Fruit fly (Drosophila melanogaster): ENCODE data around the gene CG32071.

Gene CG32071

DNA sequence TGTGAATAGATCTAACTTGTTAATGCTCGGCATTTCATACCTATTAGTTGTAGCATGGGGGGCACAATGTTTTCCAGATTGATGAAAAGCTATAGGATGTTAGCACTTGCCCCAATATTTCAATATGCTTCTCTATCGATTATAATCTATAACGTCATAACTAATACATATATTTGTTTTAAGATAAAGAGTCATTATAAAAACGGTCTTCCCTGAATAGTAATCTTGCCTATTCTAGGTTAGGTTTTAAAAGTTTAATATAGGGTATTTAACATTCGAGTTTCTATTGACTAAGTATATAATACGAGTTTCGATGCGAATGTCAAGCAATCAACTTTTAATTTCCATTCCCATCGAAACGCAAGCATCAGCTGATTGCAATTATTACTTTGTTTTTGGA lies 42.5 kb downstream of the CG32071 start, which contains the start of the genes CG6321 and Blos2 (continued):
- TF ChIP-seq p53 (GFP tag; optimal IDR thresholded peaks at IDR 0.05) (no peak), Hand (GFP tag; optimal IDR thresholded peaks at IDR 0.05) (peak; percentile 62), Sox100B (GFP tag; optimal IDR thresholded peaks at IDR 0.05) (peak; percentile 74), salm (tag; optimal IDR thresholded peaks at IDR 0.05) (peak; percentile 77), Xrp1 (GFP tag; IDR thresholded peaks at IDR 0.05) (peak; percentile 91), Hmr (GFP tag; optimal IDR thresholded peaks at IDR 0.05) (peak; percentile 82), tap (tag; optimal IDR thresholded peaks at IDR 0.05) (peak; percentile 84), Gsc (GFP tag; IDR thresholded peaks at IDR 0.05) (no peak), caup (GFP tag; optimal IDR thresholded peaks at IDR 0.05; ENCODE audit: severe bottlenecking) (peak; percentile 72), pho (GFP tag; optimal IDR thresholded peaks at IDR 0.05) (peak; percentile 29), btn (GFP tag; optimal IDR thresholded peaks at IDR 0.05) (no peak), bigmax (GFP tag; optimal IDR thresholded peaks at IDR 0.05) (peak; percentile 93), CG4328 (GFP tag; optimal IDR thresholded peaks at IDR 0.05) (peak; percentile 57), CG15601 (tag; optimal IDR thresholded peaks at IDR 0.05) (peak; percentile 68), CG6765 (GFP tag; optimal IDR thresholded peaks at IDR 0.05) (peak; percentile 19), cato (GFP tag; optimal IDR thresholded peaks at IDR 0.05; ENCODE audit: borderline replicate concordance) (no peak), CG31441 (GFP tag; IDR thresholded peaks at IDR 0.05) (peak; percentile 84), sim (GFP tag; IDR thresholded peaks at IDR 0.05) (no peak), eyg (GFP tag; optimal IDR thresholded peaks at IDR 0.05) (no peak), Pdp1 (GFP tag; optimal IDR thresholded peaks at IDR 0.05) (peak; percentile 30 to 65), sob (GFP tag; IDR thresholded peaks at IDR 0.05) (peak; percentile 76), CG1832 (GFP tag; optimal IDR thresholded peaks at IDR 0.05) (no peak), Dref (GFP tag; IDR thresholded peaks at IDR 0.05) (no peak), MTF-1 (GFP tag; optimal IDR thresholded peaks at IDR 0.05; ENCODE audit: borderline replicate concordance) (peak; percentile 6), hkb (optimal IDR thresholded peaks at IDR 0.05) (no peak), hkb (GFP tag; IDR thresholded peaks at IDR 0.05) (peak; percentile 86), lab (GFP tag; optimal IDR thresholded peaks at IDR 0.05) (peak; percentile 86), Neu2 (GFP tag; optimal IDR thresholded peaks at IDR 0.05; ENCODE audit: borderline replicate concordance) (no peak), Aef1 (GFP tag; IDR thresholded peaks at IDR 0.05) (peak; percentile 30; the same call in 1 of the 3 replicates), ab (GFP tag; optimal IDR thresholded peaks at IDR 0.05) (no peak), chm (GFP tag; IDR thresholded peaks at IDR 0.05) (peak; percentile 55; the same call in 1 of the 2 replicates), h (optimal IDR thresholded peaks at IDR 0.05) (no peak), fd102C (GFP tag; optimal IDR thresholded peaks at IDR 0.05) (no peak), sqz (GFP tag; optimal IDR thresholded peaks at IDR 0.05) (peak; percentile 20), zfh2 (GFP tag; optimal IDR thresholded peaks at IDR 0.05) (no peak), CG10267 (tag; optimal IDR thresholded peaks at IDR 0.05) (peak; percentile 81), CG12391 (tag; optimal IDR thresholded peaks at IDR 0.05) (peak; percentile 88), CG10321 (GFP tag; IDR thresholded peaks at IDR 0.05) (no peak), schlank (tag; optimal IDR thresholded peaks at IDR 0.05) (no peak), Atf6 (GFP tag; IDR thresholded peaks at IDR 0.05) (peak; percentile 66), tgo (GFP tag; IDR thresholded peaks at IDR 0.05) (peak; percentile 64; the same call in 1 of the 3 replicates), Hey (tag; optimal IDR thresholded peaks at IDR 0.05) (no peak), ranshi (GFP tag; IDR thresholded peaks at IDR 0.05) (peak; percentile 65; the same call in 1 of the 2 replicates), pfk (GFP tag; optimal IDR thresholded peaks at IDR 0.05) (no peak), amos (GFP tag; IDR thresholded peaks at IDR 0.05; ENCODE audit: partially characterized antibody) (no peak), Mrtf (GFP tag; IDR thresholded peaks at IDR 0.05) (peak; percentile 62; the same call in 1 of the 3 replicates), odd (GFP tag; optimal IDR thresholded peaks at IDR 0.05) (peak; percentile 69), BEAF-32 (GFP tag; optimal IDR thresholded peaks at IDR 0.05) (no peak), dmrt11E (tag; optimal IDR thresholded peaks at IDR 0.05) (peak; percentile 75), CG31388 (GFP tag; optimal IDR thresholded peaks at IDR 0.05) (peak; percentile 29), Atf-2 (GFP tag; optimal IDR thresholded peaks at IDR 0.05) (peak; percentile 11)

Measured in whole organism, embryonic.